Worm (Caenorhabditis elegans) whole organism, L2 larva: ENCODE data around the gene Y69E1A.1.

Experiments used
- C34F6.9 ChIP-seq: fragments of 150-350 bp; optimal IDR thresholded peaks from 2 replicates; lab custom pipeline; 2014; ENCODE audit warnings: missing biosample characterization, missing genetic modification characterization
- F13H6.1 ChIP-seq: sonication (generic microtip); optimal IDR thresholded peaks from 2 replicates; lab custom pipeline; 2016; ENCODE audit warnings: missing genetic modification characterization, missing compliant biosample characterization
- Y55F3AM.14 ChIP-seq: fragments of 200-800 bp; sonication (Bioruptor generic); optimal IDR thresholded peaks from 2 replicates; lab custom pipeline; 2018; ENCODE audit warnings: mild to moderate bottlenecking, missing genetic modification characterization, missing compliant biosample characterization
- ZK546.5 ChIP-seq: sonication (generic microtip); optimal IDR thresholded peaks from 2 replicates; lab custom pipeline; 2017; ENCODE audit warnings: missing biosample characterization, missing genetic modification characterization
- alr-1 ChIP-seq: fragments of 150-350 bp; optimal IDR thresholded peaks from 2 replicates; lab custom pipeline; 2014; ENCODE audit warnings: missing biosample characterization, missing genetic modification characterization
- ama-1 ChIP-seq: fragments of 150-350 bp; optimal IDR thresholded peaks from 2 replicates; lab custom pipeline; 2018; ENCODE audit warnings: inconsistent platforms
- blmp-1 ChIP-seq: sonication (generic microtip); optimal IDR thresholded peaks from 2 replicates; lab custom pipeline; 2017; ENCODE audit warnings: missing genetic modification characterization, mild to moderate bottlenecking, missing compliant biosample characterization, antibody characterized with exemption, moderate library complexity; ENCODE audit not compliant: insufficient read depth
- ceh-16 ChIP-seq: fragments of 150-350 bp; optimal IDR thresholded peaks from 2 replicates; lab custom pipeline; 2014; ENCODE audit warnings: missing biosample characterization, missing genetic modification characterization
- crh-2 ChIP-seq: sonication (generic microtip); optimal IDR thresholded peaks from 2 replicates; lab custom pipeline; 2017; ENCODE audit warnings: missing biosample characterization, missing genetic modification characterization
- dmd-4 ChIP-seq: sonication (generic microtip); optimal IDR thresholded peaks from 2 replicates; lab custom pipeline; 2017; ENCODE audit warnings: missing biosample characterization, missing genetic modification characterization
- egl-27 ChIP-seq: sonication (generic microtip); optimal IDR thresholded peaks from 3 replicates; lab custom pipeline; 2017; ENCODE audit warnings: missing biosample characterization, missing genetic modification reagents, missing genetic modification characterization
- elt-1 ChIP-seq: fragments of 150-350 bp; optimal IDR thresholded peaks from 2 replicates; lab custom pipeline; 2014; ENCODE audit warnings: missing biosample characterization, missing genetic modification characterization
- fos-1 ChIP-seq: fragments of 150-350 bp; optimal IDR thresholded peaks from 2 replicates; lab custom pipeline; 2014; ENCODE audit warnings: missing biosample characterization, missing genetic modification characterization
- gmeb-1 ChIP-seq: fragments of 150-350 bp; optimal IDR thresholded peaks from 2 replicates; lab custom pipeline; 2014; ENCODE audit warnings: missing biosample characterization, missing genetic modification characterization
- lin-11 ChIP-seq: fragments of 150-350 bp; sonication (generic microtip); optimal IDR thresholded peaks from 2 replicates; lab custom pipeline; 2014; ENCODE audit warnings: missing biosample characterization, missing genetic modification characterization, inconsistent platforms, mixed read lengths
- lin-13 ChIP-seq: fragments of 150-350 bp; optimal IDR thresholded peaks from 2 replicates; lab custom pipeline; 2014; ENCODE audit warnings: missing biosample characterization, missing genetic modification reagents, missing genetic modification characterization
- lin-39 ChIP-seq: fragments of 150-350 bp; optimal IDR thresholded peaks from 2 replicates; lab custom pipeline; 2014; ENCODE audit warnings: missing biosample characterization, missing genetic modification reagents, missing genetic modification characterization
- lsy-2 ChIP-seq, 2 experiments: fragments of 150-350 bp in 1 of 2; sonication (generic microtip) in 1 of 2; optimal IDR thresholded peaks; 2 replicates each; lab custom pipeline; 2014 to 2017; ENCODE audit warnings: missing biosample characterization in 2 of 2, missing genetic modification characterization in 2 of 2
- mab-5 ChIP-seq: fragments of 150-350 bp; optimal IDR thresholded peaks from 2 replicates; lab custom pipeline; 2014; ENCODE audit warnings: missing biosample characterization, missing genetic modification characterization
- mbf-1 ChIP-seq: sonication (generic microtip); optimal IDR thresholded peaks from 2 replicates; lab custom pipeline; 2017; ENCODE audit warnings: missing biosample characterization, missing genetic modification characterization
- mdl-1 ChIP-seq, 2 experiments: fragments of 150-350 bp in 1 of 2; sonication (generic microtip) in 1 of 2; optimal IDR thresholded peaks; 2 replicates each; lab custom pipeline; 2017; ENCODE audit warnings: missing biosample characterization in 2 of 2, missing genetic modification characterization in 2 of 2
- nhr-10 ChIP-seq: sonication (generic microtip); optimal IDR thresholded peaks from 2 replicates; lab custom pipeline; 2017; ENCODE audit warnings: missing biosample characterization, missing genetic modification characterization
- nhr-11 ChIP-seq: fragments of 150-350 bp; optimal IDR thresholded peaks from 2 replicates; lab custom pipeline; 2014; ENCODE audit warnings: missing biosample characterization, missing genetic modification characterization
- nhr-12 ChIP-seq: fragments of 150-350 bp; optimal IDR thresholded peaks from 2 replicates; lab custom pipeline; 2014; ENCODE audit warnings: missing biosample characterization, missing genetic modification characterization
- nhr-129 ChIP-seq: fragments of 150-350 bp; optimal IDR thresholded peaks from 2 replicates; lab custom pipeline; 2014; ENCODE audit warnings: missing biosample characterization, missing genetic modification characterization
- nhr-21 ChIP-seq: fragments of 150-350 bp; optimal IDR thresholded peaks from 2 replicates; lab custom pipeline; 2014; ENCODE audit warnings: missing biosample characterization, missing genetic modification characterization
- nhr-237 ChIP-seq: fragments of 150-350 bp; optimal IDR thresholded peaks from 2 replicates; lab custom pipeline; 2014; ENCODE audit warnings: missing biosample characterization, missing genetic modification characterization
- nhr-25 ChIP-seq: fragments of 150-350 bp; sonication (generic microtip); optimal IDR thresholded peaks from 3 replicates; lab custom pipeline; 2014; ENCODE audit warnings: missing biosample characterization, missing genetic modification characterization
- nhr-6 ChIP-seq: fragments of 150-350 bp; optimal IDR thresholded peaks from 2 replicates; lab custom pipeline; 2014; ENCODE audit warnings: missing biosample characterization, missing genetic modification characterization
- nhr-77 ChIP-seq: fragments of 150-350 bp; optimal IDR thresholded peaks from 2 replicates; lab custom pipeline; 2014; ENCODE audit warnings: missing biosample characterization, missing genetic modification characterization
- sem-4 ChIP-seq: fragments of 150-350 bp; optimal IDR thresholded peaks from 2 replicates; lab custom pipeline; 2014; ENCODE audit warnings: missing biosample characterization, missing genetic modification reagents, missing genetic modification characterization
- skn-1 ChIP-seq: sonication (generic microtip); optimal IDR thresholded peaks from 2 replicates; lab custom pipeline; 2017; ENCODE audit warnings: missing biosample characterization, missing genetic modification characterization
- sma-3 ChIP-seq: sonication (generic microtip); optimal IDR thresholded peaks from 2 replicates; lab custom pipeline; 2016; ENCODE audit warnings: missing genetic modification reagents, missing genetic modification characterization, missing compliant biosample characterization
- sma-9 ChIP-seq, 2 experiments: fragments of 150-350 bp in 1 of 2; sonication (generic microtip) in 1 of 2; optimal IDR thresholded peaks; 2 replicates each; lab custom pipeline; 2014 to 2016; ENCODE audit warnings: missing genetic modification characterization in 2 of 2, mild to moderate bottlenecking in 1 of 2, missing biosample characterization in 1 of 2, missing compliant biosample characterization in 1 of 2, missing genetic modification reagents in 1 of 2, moderate library complexity in 1 of 2
- unc-39 ChIP-seq: fragments of 150-350 bp; optimal IDR thresholded peaks from 2 replicates; lab custom pipeline; 2014; ENCODE audit warnings: missing biosample characterization, missing genetic modification characterization
- unc-55 ChIP-seq: fragments of 150-350 bp; sonication (generic microtip); optimal IDR thresholded peaks from 3 replicates; lab custom pipeline; 2014; ENCODE audit warnings: missing biosample characterization, missing genetic modification reagents, missing genetic modification characterization
- unc-62 ChIP-seq: fragments of 150-350 bp; optimal IDR thresholded peaks from 2 replicates; lab custom pipeline; 2014; ENCODE audit warnings: missing biosample characterization, missing genetic modification reagents, missing genetic modification characterization
- zag-1 ChIP-seq: fragments of 150-350 bp; optimal IDR thresholded peaks from 2 replicates; lab custom pipeline; 2014; ENCODE audit warnings: missing biosample characterization, missing genetic modification characterization
- ztf-1 ChIP-seq: fragments of 200-800 bp; sonication (Bioruptor generic); conservative IDR thresholded peaks from 2 replicates; pipeline ENCODE4 v1.3.6; 2022; ENCODE audit warnings: missing genetic modification characterization, missing compliant biosample characterization
- ztf-11 ChIP-seq: sonication (generic microtip); optimal IDR thresholded peaks from 2 replicates; lab custom pipeline; 2017; ENCODE audit warnings: missing biosample characterization, missing genetic modification characterization
- ztf-4 ChIP-seq: fragments of 150-350 bp; optimal IDR thresholded peaks from 2 replicates; lab custom pipeline; 2014; ENCODE audit warnings: missing biosample characterization, missing genetic modification characterization

The Y69E1A.1 gene

DNA sequence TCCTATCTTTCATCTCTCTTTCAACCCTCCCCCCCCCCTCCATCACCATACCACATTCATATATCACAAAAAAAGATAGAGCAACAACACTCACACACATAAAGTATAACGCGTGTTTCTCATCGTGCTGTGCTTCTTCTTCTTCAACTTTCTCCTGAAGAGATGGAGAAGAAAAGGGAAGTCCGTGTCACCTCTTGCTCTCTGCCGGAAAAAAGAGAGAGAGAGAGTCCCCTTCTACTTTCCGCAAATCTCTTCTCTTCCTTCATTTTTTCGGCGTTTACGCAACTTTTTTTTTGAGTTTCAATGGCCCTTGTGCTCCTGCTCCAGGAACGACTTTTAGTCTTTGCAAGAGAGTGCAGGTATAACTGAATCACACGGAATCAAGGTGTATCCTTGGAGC, 31.0 kb upstream of the Y69E1A.1 start:
- no peak for TF ChIP-seq nhr-77
- TF ChIP-seq C34F6.9 (tag; lab: Kevin White, UChicago): peak; percentile 49
- no peak for TF ChIP-seq gmeb-1 (tag; lab: Kevin White, UChicago)
- TF ChIP-seq nhr-10 (tag; lab: Kevin White, UChicago): no peak
- no peak for TF ChIP-seq mab-5
- TF ChIP-seq nhr-129 (tag; lab: Kevin White, UChicago): peak; percentile 66
- peak; percentile 16 for TF ChIP-seq sma-9 (GFP tag; optimal IDR thresholded peaks at IDR 0.05; lab: Kevin White, UChicago)
- TF ChIP-seq sma-9 (tag; optimal IDR thresholded peaks at IDR 0.05; lab: Kevin White, UChicago): no peak
- TF ChIP-seq sem-4 (tag; lab: Kevin White, UChicago): no peak
- TF ChIP-seq F13H6.1 (tag; lab: Kevin White, UChicago): peak; percentile 75
- peak in 1 of 2 experiments; percentile 59 for TF ChIP-seq lsy-2 (tag; optimal IDR thresholded peaks at IDR 0.05; lab: Kevin White, UChicago)
- TF ChIP-seq nhr-237 (tag; lab: Kevin White, UChicago): no peak
- TF ChIP-seq unc-55: peak; percentile 13

DNA sequence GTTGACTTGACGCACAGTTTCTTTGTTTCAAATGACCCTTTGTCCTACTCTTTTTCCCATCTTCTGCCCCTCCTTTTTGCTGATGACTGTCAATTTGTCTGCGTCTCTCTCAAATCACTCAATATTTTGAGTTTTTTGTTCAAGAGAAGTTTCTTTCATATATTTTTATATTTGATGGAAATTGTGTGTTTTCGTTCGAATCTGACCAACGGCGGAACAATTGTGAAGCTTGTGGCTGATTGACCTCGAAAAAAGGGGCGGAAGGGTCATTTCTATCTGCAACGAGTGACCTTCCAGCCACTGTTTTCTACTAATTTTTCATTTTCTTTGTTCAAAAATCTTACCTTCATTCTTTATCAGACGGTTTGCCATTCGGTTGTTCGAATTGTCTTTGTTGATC, 29.9 kb upstream of the Y69E1A.1 start:
- TF ChIP-seq nhr-25 (tag; lab: Kevin White, UChicago): peak; percentile 85
- TF ChIP-seq ztf-4 (tag; lab: Kevin White, UChicago): no peak

DNA sequence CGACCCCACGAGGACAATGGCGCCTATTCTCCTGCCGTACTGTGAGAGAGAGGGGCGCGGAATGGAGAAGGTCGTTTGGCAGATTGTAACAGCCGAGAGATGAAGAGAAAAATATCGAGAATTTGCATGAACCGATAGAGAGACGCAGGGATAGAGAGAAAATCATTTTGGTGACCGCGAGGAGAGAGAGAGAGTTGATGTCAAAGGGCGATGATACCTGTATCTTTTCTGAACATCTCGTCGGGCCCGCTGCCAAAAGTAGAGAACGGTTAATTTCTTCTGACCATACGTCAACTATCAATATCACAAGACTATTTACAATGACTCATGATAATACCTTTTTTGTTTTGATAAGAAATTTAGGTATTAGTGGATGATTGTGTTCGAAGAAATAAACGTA, 27.3 kb upstream of the Y69E1A.1 start:
- TF ChIP-seq ama-1 (lab: Kevin White, UChicago): no peak
- TF ChIP-seq ZK546.5: no peak
- TF ChIP-seq ceh-16 (tag; lab: Kevin White, UChicago): no peak
- peak; percentile 50 for TF ChIP-seq nhr-129 (tag; lab: Kevin White, UChicago)
- TF ChIP-seq nhr-25 (tag; lab: Kevin White, UChicago): peak; percentile 87
- TF ChIP-seq nhr-21 (tag; lab: Kevin White, UChicago): peak; percentile 75
- no peak for TF ChIP-seq unc-62 (GFP tag; lab: Kevin White, UChicago)
- no peak for TF ChIP-seq nhr-237 (tag; lab: Kevin White, UChicago)
- TF ChIP-seq zag-1 (tag; lab: Kevin White, UChicago): no peak
- TF ChIP-seq lin-39 (tag; lab: Kevin White, UChicago): no peak
- peak; percentile 91 for TF ChIP-seq sma-3 (GFP tag; lab: Kevin White, UChicago)
- TF ChIP-seq nhr-12 (tag; lab: Kevin White, UChicago): no peak
- TF ChIP-seq unc-39: no peak
- TF ChIP-seq C34F6.9 (tag; lab: Kevin White, UChicago): no peak
- peak; percentile 33 for TF ChIP-seq gmeb-1 (tag; lab: Kevin White, UChicago)
- no peak for TF ChIP-seq ztf-1 (GFP tag; lab: Robert Waterston, UW)
- no peak for TF ChIP-seq unc-55
- TF ChIP-seq lin-13 (GFP tag; lab: Kevin White, UChicago): no peak
- no peak for TF ChIP-seq mab-5
- peak; percentile 54 for TF ChIP-seq fos-1 (tag; lab: Kevin White, UChicago)
- TF ChIP-seq sem-4 (tag; lab: Kevin White, UChicago): no peak
- peak; percentile 88 for TF ChIP-seq sma-9 (GFP tag; optimal IDR thresholded peaks at IDR 0.05; lab: Kevin White, UChicago)
- TF ChIP-seq sma-9 (tag; optimal IDR thresholded peaks at IDR 0.05; lab: Kevin White, UChicago): no peak
- peak in 1 of 2 experiments; percentile 14 for TF ChIP-seq mdl-1 (tag; optimal IDR thresholded peaks at IDR 0.05; lab: Kevin White, UChicago)
- TF ChIP-seq ztf-11: no peak
- TF ChIP-seq F13H6.1 (tag; lab: Kevin White, UChicago): peak; percentile 21
- no peak for TF ChIP-seq elt-1 (tag; lab: Kevin White, UChicago)
- TF ChIP-seq mbf-1 (tag; lab: Kevin White, UChicago): no peak
- no peak for TF ChIP-seq skn-1 (tag; lab: Kevin White, UChicago)
- peak in 1 of 2 experiments; percentile 50 for TF ChIP-seq lsy-2 (tag; optimal IDR thresholded peaks at IDR 0.05; lab: Kevin White, UChicago)
- TF ChIP-seq nhr-11: no peak
- peak; percentile 35 for TF ChIP-seq Y55F3AM.14 (GFP tag; lab: Kevin White, UChicago)
- TF ChIP-seq blmp-1 (tag; lab: Kevin White, UChicago): peak; percentile 85
- TF ChIP-seq nhr-77: no peak
- TF ChIP-seq dmd-4: no peak
- no peak for TF ChIP-seq lin-11 (tag; lab: Kevin White, UChicago)
- peak; percentile 59 for TF ChIP-seq nhr-6
- peak; percentile 48 for TF ChIP-seq crh-2 (tag; lab: Kevin White, UChicago)
- peak; percentile 46 for TF ChIP-seq egl-27 (tag; lab: Kevin White, UChicago)
- TF ChIP-seq alr-1 (tag; lab: Kevin White, UChicago): no peak
